Worm (Caenorhabditis elegans) whole organism, L1 larva: Measurements from ENCODE around the gene lgc-48.

Source experiments
- mef-2 ChIP-seq: fragments of 150-350 bp; optimal IDR thresholded peaks from 2 replicates; lab custom pipeline; 2014; ENCODE audit warnings: missing biosample characterization, missing genetic modification characterization
- nhr-237 ChIP-seq: fragments of 150-350 bp; optimal IDR thresholded peaks from 2 replicates; lab custom pipeline; 2014; ENCODE audit warnings: missing biosample characterization, missing genetic modification characterization

DNA sequence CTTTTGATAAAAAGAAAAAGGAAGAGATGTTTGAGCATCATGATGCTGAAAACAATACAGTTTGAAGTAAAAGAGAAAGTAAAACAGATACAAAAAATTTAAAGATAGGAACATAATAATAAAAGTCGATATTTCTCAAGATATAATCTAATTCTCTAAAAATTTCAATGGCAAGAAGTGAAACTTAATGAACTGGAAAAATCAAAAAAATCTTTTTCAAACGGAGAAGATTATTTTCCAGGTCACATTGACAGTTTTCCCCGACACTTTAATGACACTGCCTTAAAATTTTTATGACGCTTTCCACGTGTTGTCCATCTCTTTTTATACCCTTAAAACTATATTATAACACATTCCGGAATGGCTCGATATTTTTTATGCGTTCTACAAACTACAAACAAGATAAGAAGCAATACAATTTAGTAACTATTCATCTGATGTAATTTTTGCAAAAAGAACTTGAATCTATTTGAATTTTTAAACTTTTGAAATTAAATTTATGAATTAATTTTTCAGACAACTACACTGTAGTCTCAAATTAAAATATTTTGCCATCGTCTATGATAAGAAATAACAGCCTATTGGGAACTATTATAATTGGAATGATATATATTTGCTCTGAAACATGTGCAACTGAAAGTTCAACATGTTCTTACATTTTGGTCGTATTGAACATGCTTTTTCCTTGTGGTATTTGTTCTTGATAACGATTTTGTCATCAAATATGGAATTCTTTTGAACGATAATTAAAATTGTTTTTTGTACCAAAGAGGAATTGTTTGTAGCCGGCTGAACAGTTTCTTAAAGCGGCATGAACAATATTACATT, 14.9 kb upstream of the lgc-48 start, which contains the start of gene C50B6.7:
- TF ChIP-seq mef-2 (tag; lab: Kevin White, UChicago) (no peak), nhr-237 (tag; lab: Kevin White, UChicago) (no peak)
